Worm (Caenorhabditis elegans) whole organism, young adult: ENCODE results near the gene sdz-15.

ENCODE experiments used
- B0336.3 ChIP-seq: fragments of 200-800 bp; sonication (Bioruptor generic); IDR thresholded peaks from 2 replicates; pipeline ENCODE4 v1.3.6; 2022; ENCODE audit warnings: missing genetic modification characterization, missing compliant biosample characterization
- F33H1.4 ChIP-seq: fragments of 200-800 bp; sonication (Bioruptor generic); IDR thresholded peaks from 2 replicates; pipeline ENCODE4 v1.3.6; 2022; ENCODE audit warnings: missing genetic modification reagents, missing genetic modification characterization, missing compliant biosample characterization
- F57A8.1 ChIP-seq: fragments of 200-800 bp; sonication (Bioruptor generic); optimal IDR thresholded peaks from 2 replicates; lab custom pipeline; 2018; ENCODE audit warnings: mild to moderate bottlenecking, missing genetic modification characterization, moderate library complexity, missing compliant biosample characterization
- K11D2.4 ChIP-seq: fragments of 200-800 bp; sonication (Bioruptor generic); IDR thresholded peaks from 2 replicates; pipeline ENCODE4 v1.3.6; 2022; ENCODE audit warnings: missing genetic modification reagents, missing genetic modification characterization, missing compliant biosample characterization
- Y56A3A.18 ChIP-seq: fragments of 200-800 bp; sonication (Bioruptor generic); IDR thresholded peaks from 2 replicates; pipeline ENCODE4 v1.3.6; 2022; ENCODE audit warnings: missing genetic modification reagents, missing genetic modification characterization, missing compliant biosample characterization
- Y67H2A.10 ChIP-seq: fragments of 200-800 bp; sonication (Bioruptor generic); conservative IDR thresholded peaks from 2 replicates; pipeline ENCODE4 v1.3.6; 2022; ENCODE audit warnings: missing genetic modification reagents, missing genetic modification characterization, missing compliant biosample characterization
- Y95B8A.8 ChIP-seq: fragments of 200-800 bp; sonication (Bioruptor generic); IDR thresholded peaks from 2 replicates; pipeline ENCODE4 v1.3.6; 2022; ENCODE audit warnings: missing genetic modification reagents, missing genetic modification characterization, missing compliant biosample characterization
- aptf-3 ChIP-seq: fragments of 200-800 bp; sonication (Bioruptor generic); IDR thresholded peaks from 2 replicates; pipeline ENCODE4 v1.3.6; 2022; ENCODE audit warnings: missing genetic modification characterization, missing compliant biosample characterization
- athp-1 ChIP-seq: sonication (generic microtip); optimal IDR thresholded peaks from 2 replicates; lab custom pipeline; 2017; ENCODE audit warnings: mild to moderate bottlenecking, missing genetic modification characterization, missing compliant biosample characterization
- attf-3 ChIP-seq: fragments of 200-800 bp; sonication (Bioruptor generic); conservative IDR thresholded peaks from 2 replicates; pipeline ENCODE4 v1.3.6; 2022; ENCODE audit warnings: missing genetic modification reagents, missing genetic modification characterization, missing compliant biosample characterization
- attf-6 ChIP-seq: fragments of 200-800 bp; sonication (Bioruptor generic); IDR thresholded peaks from 2 replicates; pipeline ENCODE4 v1.3.6; 2022; ENCODE audit warnings: missing genetic modification reagents, missing genetic modification characterization, missing compliant biosample characterization
- bed-1 ChIP-seq: fragments of 200-800 bp; sonication (Bioruptor generic); IDR thresholded peaks from 2 replicates; pipeline ENCODE4 v1.3.6; 2022; ENCODE audit warnings: missing genetic modification reagents, missing genetic modification characterization, missing compliant biosample characterization
- cebp-1 ChIP-seq, 2 experiments: fragments of 200-800 bp in 1 of 2; sonication (Bioruptor generic) in 1 of 2; sonication (generic microtip) in 1 of 2; IDR thresholded peaks in 1 of 2; optimal IDR thresholded peaks in 1 of 2; 2 replicates each; pipeline versions ENCODE4 v1.3.6 to Lab custom; 2017 to 2022; ENCODE audit warnings: missing compliant biosample characterization in 2 of 2, missing genetic modification characterization in 2 of 2, mild to moderate bottlenecking in 1 of 2, missing genetic modification reagents in 1 of 2, moderate library complexity in 1 of 2
- ceh-100 ChIP-seq: fragments of 200-800 bp; sonication (Bioruptor generic); IDR thresholded peaks from 2 replicates; pipeline ENCODE4 v1.3.6; 2022; ENCODE audit warnings: missing genetic modification reagents, missing genetic modification characterization, missing compliant biosample characterization
- ceh-79 ChIP-seq: sonication (generic microtip); optimal IDR thresholded peaks from 2 replicates; lab custom pipeline; 2017; ENCODE audit warnings: mild to moderate bottlenecking, missing genetic modification characterization, missing compliant biosample characterization
- ceh-91 ChIP-seq: fragments of 200-800 bp; sonication (Bioruptor generic); IDR thresholded peaks from 2 replicates; pipeline ENCODE4 v1.3.6; 2022; ENCODE audit warnings: missing genetic modification reagents, missing genetic modification characterization, missing compliant biosample characterization
- chd-7 ChIP-seq: sonication (generic microtip); optimal IDR thresholded peaks from 2 replicates; lab custom pipeline; 2016; ENCODE audit warnings: mild to moderate bottlenecking, missing genetic modification characterization, moderate library complexity, missing compliant biosample characterization
- die-1 ChIP-seq: sonication (generic microtip); optimal IDR thresholded peaks from 2 replicates; lab custom pipeline; 2016; ENCODE audit warnings: missing genotype, mild to moderate bottlenecking, missing genetic modification characterization, missing compliant biosample characterization
- dpff-1 ChIP-seq: sonication (generic microtip); optimal IDR thresholded peaks from 2 replicates; lab custom pipeline; 2017; ENCODE audit warnings: mild to moderate bottlenecking, missing genetic modification characterization, missing compliant biosample characterization
- dpl-1 ChIP-seq: fragments of 150-350 bp; optimal IDR thresholded peaks from 2 replicates; lab custom pipeline; 2014; ENCODE audit warnings: missing biosample characterization, missing genetic modification reagents, missing genetic modification characterization
- efl-1 ChIP-seq: fragments of 150-350 bp; optimal IDR thresholded peaks from 2 replicates; lab custom pipeline; 2014; ENCODE audit warnings: missing biosample characterization, missing genetic modification reagents, missing genetic modification characterization
- egl-44 ChIP-seq: fragments of 200-800 bp; sonication (Bioruptor generic); IDR thresholded peaks from 2 replicates; pipeline ENCODE4 v1.3.6; 2022; ENCODE audit warnings: missing genetic modification reagents, missing genetic modification characterization, missing compliant biosample characterization
- hmg-1.2 ChIP-seq: fragments of 200-800 bp; sonication (Bioruptor generic); IDR thresholded peaks from 2 replicates; pipeline ENCODE4 v1.3.6; 2022; ENCODE audit warnings: missing genetic modification reagents, missing genetic modification characterization, missing compliant biosample characterization
- lin-40 ChIP-seq: sonication (generic microtip); optimal IDR thresholded peaks from 2 replicates; lab custom pipeline; 2016; ENCODE audit warnings: missing genetic modification characterization, mild to moderate bottlenecking, missing compliant biosample characterization, missing genotype, missing genetic modification reagents
- lin-54 ChIP-seq: fragments of 200-800 bp; sonication (Bioruptor generic); optimal IDR thresholded peaks from 2 replicates; lab custom pipeline; 2018; ENCODE audit warnings: mild to moderate bottlenecking, missing genetic modification characterization, missing compliant biosample characterization
- lir-1 ChIP-seq: fragments of 200-800 bp; sonication (Bioruptor generic); conservative IDR thresholded peaks from 2 replicates; pipeline ENCODE4 v1.3.6; 2022; ENCODE audit warnings: missing genetic modification reagents, missing genetic modification characterization, missing compliant biosample characterization
- madf-10 ChIP-seq: sonication (generic microtip); optimal IDR thresholded peaks from 2 replicates; lab custom pipeline; 2016; ENCODE audit warnings: mild to moderate bottlenecking, missing genetic modification characterization, missing compliant biosample characterization
- madf-3 ChIP-seq: fragments of 200-800 bp; sonication (Bioruptor generic); IDR thresholded peaks from 2 replicates; pipeline ENCODE4 v1.3.6; 2022; ENCODE audit warnings: missing genetic modification reagents, missing genetic modification characterization, missing compliant biosample characterization
- mcd-1 ChIP-seq: fragments of 200-800 bp; sonication (Bioruptor generic); IDR thresholded peaks from 2 replicates; pipeline ENCODE4 v1.3.6; 2022; ENCODE audit warnings: missing genetic modification reagents, missing genetic modification characterization, missing compliant biosample characterization
- mes-4 ChIP-seq: sonication (generic microtip); optimal IDR thresholded peaks from 2 replicates; lab custom pipeline; 2016; ENCODE audit warnings: missing genotype, missing genetic modification characterization, missing compliant biosample characterization
- mxl-1 ChIP-seq: sonication (generic microtip); optimal IDR thresholded peaks from 2 replicates; lab custom pipeline; 2016; ENCODE audit warnings: missing genetic modification characterization, missing compliant biosample characterization
- nfyb-1 ChIP-seq: fragments of 200-800 bp; sonication (Bioruptor generic); IDR thresholded peaks from 2 replicates; pipeline ENCODE4 v1.3.6; 2022; ENCODE audit warnings: missing genetic modification reagents, missing genetic modification characterization, missing compliant biosample characterization
- nhr-179 ChIP-seq: sonication (generic microtip); optimal IDR thresholded peaks from 2 replicates; lab custom pipeline; 2016; ENCODE audit warnings: mild to moderate bottlenecking, missing genetic modification characterization, missing compliant biosample characterization
- nhr-80 ChIP-seq: sonication (generic microtip); optimal IDR thresholded peaks from 2 replicates; lab custom pipeline; 2016; ENCODE audit warnings: missing genetic modification characterization, missing compliant biosample characterization
- nhr-90 ChIP-seq: sonication (generic microtip); optimal IDR thresholded peaks from 2 replicates; lab custom pipeline; 2016; ENCODE audit warnings: missing genotype, mild to moderate bottlenecking, missing genetic modification characterization, missing compliant biosample characterization
- rcor-1 ChIP-seq: fragments of 200-800 bp; sonication (Bioruptor generic); IDR thresholded peaks from 2 replicates; pipeline ENCODE4 v1.3.6; 2022; ENCODE audit warnings: missing genetic modification reagents, missing genetic modification characterization, missing compliant biosample characterization
- sdz-38 ChIP-seq: sonication (generic microtip); optimal IDR thresholded peaks from 2 replicates; lab custom pipeline; 2016; ENCODE audit warnings: missing genotype, missing genetic modification characterization, missing compliant biosample characterization
- snpc-1.1 ChIP-seq: sonication (generic microtip); optimal IDR thresholded peaks from 2 replicates; lab custom pipeline; 2017; ENCODE audit warnings: missing genetic modification characterization, mild to moderate bottlenecking, missing compliant biosample characterization, antibody characterized with exemption, moderate library complexity, missing genotype, missing genetic modification reagents; ENCODE audit not compliant: insufficient read depth
- snpc-1.3 ChIP-seq: sonication (generic microtip); optimal IDR thresholded peaks from 2 replicates; lab custom pipeline; 2017; ENCODE audit warnings: missing genetic modification characterization, mild to moderate bottlenecking, missing compliant biosample characterization, antibody characterized with exemption, moderate library complexity, missing genotype, missing genetic modification reagents; ENCODE audit not compliant: insufficient read depth
- snpc-3.4 ChIP-seq: sonication (generic microtip); optimal IDR thresholded peaks from 2 replicates; lab custom pipeline; 2017; ENCODE audit warnings: missing genetic modification characterization, mild to moderate bottlenecking, missing compliant biosample characterization, antibody characterized with exemption, moderate library complexity, missing genotype, missing genetic modification reagents
- tbp1 ChIP-seq: fragments of 200-800 bp; sonication (Bioruptor generic); optimal IDR thresholded peaks from 2 replicates; lab custom pipeline; 2018; ENCODE audit warnings: mild to moderate bottlenecking, missing genetic modification characterization, missing compliant biosample characterization
- tlf-1 ChIP-seq: fragments of 200-800 bp; sonication (Bioruptor generic); optimal IDR thresholded peaks from 2 replicates; lab custom pipeline; 2018; ENCODE audit warnings: mild to moderate bottlenecking, missing genetic modification characterization, missing compliant biosample characterization
- xnd-1 ChIP-seq: sonication (generic microtip); optimal IDR thresholded peaks from 2 replicates; lab custom pipeline; 2016; ENCODE audit warnings: missing genotype, missing genetic modification reagents, missing genetic modification characterization, missing compliant biosample characterization
- ztf-28 ChIP-seq: fragments of 200-800 bp; sonication (Bioruptor generic); IDR thresholded peaks from 2 replicates; pipeline ENCODE4 v1.3.6; 2022; ENCODE audit warnings: missing genetic modification reagents, missing genetic modification characterization, missing compliant biosample characterization

Gene sdz-15

ce11 chrIII:6453665-6454064 is 44.6 kb upstream of the sdz-15 start (continued):
- no peak for TF ChIP-seq cebp-1 (GFP tag; IDR thresholded peaks at IDR 0.05; lab: Robert Waterston, UW)
- TF ChIP-seq cebp-1 (tag; optimal IDR thresholded peaks at IDR 0.05; lab: Kevin White, UChicago), result peak; percentile 81
- peak; percentile 55; the same call in 1 of the 2 replicates for TF ChIP-seq ceh-91 (GFP tag; lab: Robert Waterston, UW)
- peak; percentile 49 for TF ChIP-seq dpl-1
- no peak for TF ChIP-seq ceh-79
- peak; percentile 70 for TF ChIP-seq lin-54
- TF ChIP-seq ceh-100 (GFP tag; lab: Robert Waterston, UW), result peak; percentile 34; the same call in 1 of the 2 replicates
- no peak for TF ChIP-seq K11D2.4 (GFP tag; lab: Robert Waterston, UW)
- TF ChIP-seq lir-1, result no peak; the same call in 1 of the 2 replicates
- TF ChIP-seq dpff-1, result no peak
- peak; percentile 77 for TF ChIP-seq mcd-1 (GFP tag; lab: Robert Waterston, UW)
- TF ChIP-seq attf-6 (GFP tag; lab: Robert Waterston, UW), result peak; percentile 21; the same call in 1 of the 2 replicates
- no peak for TF ChIP-seq egl-44 (GFP tag; lab: Robert Waterston, UW)
- peak; percentile 73 for TF ChIP-seq snpc-3.4

ce11 chrIII:6454183-6454582 is 44.1 kb upstream of the sdz-15 start, which contains the start of gene jhdm-1:
Gene jhdm-1 (plus strand): TSS chrIII:6454483.
- TF ChIP-seq nhr-90 (tag; lab: Kevin White, UChicago), result no peak
- TF ChIP-seq athp-1, result no peak
- no peak for TF ChIP-seq attf-6 (GFP tag; lab: Robert Waterston, UW)
- TF ChIP-seq xnd-1 (tag; lab: Kevin White, UChicago), result no peak
- no peak for TF ChIP-seq sdz-38
- TF ChIP-seq madf-10 (tag; lab: Kevin White, UChicago), result no peak
- no peak for TF ChIP-seq bed-1
- no peak for TF ChIP-seq lin-54
- no peak for TF ChIP-seq efl-1
- TF ChIP-seq cebp-1 (GFP tag; IDR thresholded peaks at IDR 0.05; lab: Robert Waterston, UW), result no peak
- no peak for TF ChIP-seq cebp-1 (tag; optimal IDR thresholded peaks at IDR 0.05; lab: Kevin White, UChicago)
- TF ChIP-seq lin-40 (tag; lab: Kevin White, UChicago), result no peak
- no peak for TF ChIP-seq chd-7 (tag; lab: Kevin White, UChicago)
- no peak for TF ChIP-seq madf-3 (GFP tag; lab: Robert Waterston, UW)
- TF ChIP-seq F33H1.4 (GFP tag; lab: Robert Waterston, UW), result no peak
- TF ChIP-seq, all 124 proteins: peak for 0

ce11 chrIII:6459820-6460219 is 38.5 kb upstream of the sdz-15 start, which contains the start of gene algn-1:
Gene algn-1 (plus strand): TSS chrIII:6460120.
- no peak for TF ChIP-seq ztf-28 (GFP tag; lab: Robert Waterston, UW)
- no peak for TF ChIP-seq Y67H2A.10 (GFP tag; lab: Robert Waterston, UW)
- no peak for TF ChIP-seq nhr-179 (tag; lab: Kevin White, UChicago)
- TF ChIP-seq, all 124 proteins: peak for 0

ce11 chrIII:6462610-6463009 is 35.7 kb upstream of the sdz-15 start, which contains the start of gene T26A5.8:
Gene T26A5.8 (minus strand): TSS chrIII:6462856.
- no peak for TF ChIP-seq ztf-28 (GFP tag; lab: Robert Waterston, UW)
- peak; percentile 41 for TF ChIP-seq snpc-1.3 (tag; lab: Kevin White, UChicago)
- TF ChIP-seq aptf-3 (GFP tag; lab: Robert Waterston, UW), result no peak
- no peak for TF ChIP-seq snpc-1.1 (tag; lab: Kevin White, UChicago)
- peak; percentile 36; the same call in 1 of the 2 replicates for TF ChIP-seq Y56A3A.18 (GFP tag; lab: Robert Waterston, UW)
- peak; percentile 51 for TF ChIP-seq die-1
- TF ChIP-seq lin-54, result peak; percentile 63
- TF ChIP-seq rcor-1 (GFP tag; lab: Robert Waterston, UW), result no peak
- TF ChIP-seq B0336.3 (GFP tag; lab: Robert Waterston, UW), result peak; percentile 81
- TF ChIP-seq mes-4, result no peak
- TF ChIP-seq hmg-1.2 (GFP tag; lab: Robert Waterston, UW), result no peak
- TF ChIP-seq nfyb-1, result peak; percentile 56
- TF ChIP-seq nhr-80 (tag; lab: Kevin White, UChicago), result no peak
- TF ChIP-seq mxl-1 (tag; lab: Kevin White, UChicago), result no peak
- 0 out of 2 replicates have a peak, but pooled peaks have one; percentile 12 for TF ChIP-seq Y95B8A.8
- peak; percentile 23 for TF ChIP-seq tbp1 (GFP tag; lab: Kevin White, UChicago)
- TF ChIP-seq tlf-1 (GFP tag; lab: Kevin White, UChicago), result peak; percentile 11
- no peak for TF ChIP-seq F57A8.1
- no peak for TF ChIP-seq attf-3 (GFP tag; lab: Robert Waterston, UW)
